Worm (Caenorhabditis elegans): ENCODE measurements around the gene W02F12.4.

W02F12.4 gene

DNA sequence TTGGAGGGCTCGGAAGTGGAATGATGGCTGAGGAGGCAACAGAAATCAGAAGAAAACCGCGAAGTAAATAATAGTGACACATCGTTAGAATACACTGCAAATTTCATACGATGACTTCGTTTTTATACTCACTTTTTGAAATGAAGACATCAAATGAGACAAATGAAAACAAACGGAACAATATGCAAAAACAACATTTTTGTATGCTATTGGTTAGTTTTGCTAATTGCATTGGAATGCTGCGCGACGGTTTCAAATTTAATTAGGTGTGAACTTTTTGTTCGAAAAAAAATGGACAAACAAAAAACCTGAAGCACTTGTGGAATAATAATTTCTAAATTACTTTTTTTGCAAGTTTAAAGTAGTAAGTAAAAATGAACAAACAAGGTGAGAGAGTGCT is 26.3 kb upstream of the W02F12.4 start, which contains the start of gene grl-8:
TSS of gene grl-8 (minus strand) at position 101 of the 400 bp plus-strand sequence.
- TF ChIP-seq lin-13 (tag; optimal IDR thresholded peaks at IDR 0.05) (no peak), ces-1 (GFP tag; optimal IDR thresholded peaks at IDR 0.05) (peak; percentile 19), sem-2 (GFP tag; optimal IDR thresholded peaks at IDR 0.05) (no peak)

DNA sequence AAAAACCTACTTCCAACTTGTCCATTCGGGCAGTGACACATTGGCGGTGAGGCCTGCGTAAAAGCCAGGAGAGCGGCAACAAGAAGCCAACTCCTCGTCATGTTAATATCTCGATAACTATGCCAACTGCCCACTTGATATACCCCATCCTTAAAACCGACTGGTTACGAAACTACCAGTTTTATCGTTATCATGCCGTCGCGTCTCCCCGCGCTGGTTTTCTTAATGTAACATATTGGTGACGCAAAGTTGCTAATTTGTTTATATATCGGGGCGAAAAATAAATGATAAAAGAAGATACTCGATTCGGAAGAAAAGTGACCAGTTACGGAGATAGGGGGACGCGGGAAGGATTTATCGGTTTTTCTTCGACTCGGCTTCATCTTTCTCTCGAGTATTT is 24.9 kb upstream of the W02F12.4 start, which contains the start of gene grl-9:
TSS of gene grl-9 (minus strand) at position 101 of the 400 bp plus-strand sequence.
- no peak for TF ChIP-seq lsy-2 (tag; optimal IDR thresholded peaks at IDR 0.05)

DNA sequence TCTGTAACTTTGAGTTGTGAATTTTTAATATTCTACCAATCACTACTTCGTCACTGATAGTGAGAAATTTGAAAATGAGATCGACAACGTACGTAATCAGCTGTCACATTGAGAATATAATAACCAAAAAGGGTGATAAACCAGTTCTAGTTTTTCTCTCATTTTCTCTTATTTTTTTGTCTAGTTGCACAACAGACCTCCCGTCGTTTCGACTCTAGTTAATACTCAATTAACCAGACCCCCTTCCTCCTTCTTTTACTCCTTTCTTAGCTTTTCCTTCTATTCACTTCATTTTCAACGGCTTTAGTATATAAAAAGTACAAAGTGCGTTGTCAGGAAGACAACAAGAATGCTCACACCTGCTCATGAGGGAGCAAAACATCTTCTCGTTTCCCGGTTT is 20.5 kb upstream of the W02F12.4 start, which contains the start of gene ZC487.1:
TSS of gene ZC487.1 (plus strand) at position 301 of the 400 bp plus-strand sequence.
- TF ChIP-seq nhr-237 (tag; optimal IDR thresholded peaks at IDR 0.05) (no peak), lin-32 (GFP tag; optimal IDR thresholded peaks at IDR 0.05) (no peak), lin-13 (tag; optimal IDR thresholded peaks at IDR 0.05) (no peak), unc-39 (tag; optimal IDR thresholded peaks at IDR 0.05) (no peak), mep-1 (tag; optimal IDR thresholded peaks at IDR 0.05) (no peak), hlh-1 (tag; optimal IDR thresholded peaks at IDR 0.05) (no peak), ces-1 (GFP tag; optimal IDR thresholded peaks at IDR 0.05) (no peak), lsy-2 (tag; optimal IDR thresholded peaks at IDR 0.05) (no peak), flh-1 (GFP tag; optimal IDR thresholded peaks at IDR 0.05) (no peak), unc-62 (GFP tag; optimal IDR thresholded peaks at IDR 0.05) (no peak), elt-3 (tag; optimal IDR thresholded peaks at IDR 0.05) (no peak), pha-4 (tag; optimal IDR thresholded peaks at IDR 0.05) (no peak), ceh-39 (tag; optimal IDR thresholded peaks at IDR 0.05) (no peak), elt-1 (tag; optimal IDR thresholded peaks at IDR 0.05; ENCODE audit: borderline replicate concordance, insufficient read depth) (no peak), ham-2 (GFP tag; optimal IDR thresholded peaks at IDR 0.05) (no peak), nhr-12 (tag; optimal IDR thresholded peaks at IDR 0.05) (no peak)

DNA sequence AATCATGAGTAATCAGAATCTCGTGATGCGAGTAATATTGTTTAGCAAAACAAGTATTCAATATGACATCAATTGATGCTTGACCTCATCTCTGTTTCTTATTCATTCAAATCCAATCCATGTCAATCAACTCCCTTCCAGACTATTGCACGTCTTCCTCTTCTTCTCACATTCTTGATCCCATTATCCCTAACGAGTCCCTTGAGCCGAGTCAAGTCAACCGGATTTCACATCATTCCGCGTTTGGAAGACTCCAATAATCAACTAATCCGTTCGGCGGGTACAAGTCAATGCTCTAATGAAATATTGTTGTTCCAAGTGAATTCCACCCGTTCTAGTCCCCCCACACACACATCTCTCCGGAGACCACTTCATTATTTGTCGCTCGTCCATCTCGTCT is 19.5 kb upstream of the W02F12.4 start:
- TF ChIP-seq snpc-4 (tag; optimal IDR thresholded peaks at IDR 0.05) (no peak), ces-1 (GFP tag; optimal IDR thresholded peaks at IDR 0.05) (peak; percentile 96)

DNA sequence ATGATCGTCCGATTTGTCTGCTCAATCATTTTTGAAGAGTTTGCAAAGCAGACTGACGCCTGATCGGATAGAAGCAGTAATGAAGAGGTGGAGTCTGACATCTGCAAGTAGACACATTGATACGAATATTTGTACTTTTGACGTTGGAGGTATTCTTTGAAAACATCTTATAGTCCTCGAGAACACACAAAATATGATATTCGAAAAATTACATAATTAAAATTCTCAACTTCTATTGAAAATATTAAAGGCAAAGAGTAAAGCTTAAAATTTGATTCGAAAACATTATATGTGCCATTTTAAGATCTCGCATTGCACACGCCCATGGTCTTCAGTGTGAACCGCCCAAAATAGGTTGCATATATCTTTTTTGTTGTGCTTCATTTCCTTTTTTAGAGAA is 15.6 kb upstream of the W02F12.4 start, which contains the start of gene ZC487.2:
TSS of gene ZC487.2 (minus strand) at position 101 of the 400 bp plus-strand sequence.
- TF ChIP-seq unc-39 (tag; optimal IDR thresholded peaks at IDR 0.05): no peak
- TF ChIP-seq bed-3 (GFP tag; optimal IDR thresholded peaks at IDR 0.05): no peak
- no peak for TF ChIP-seq pha-4 (tag; optimal IDR thresholded peaks at IDR 0.05)
- no peak for TF ChIP-seq ceh-39 (tag; optimal IDR thresholded peaks at IDR 0.05)

DNA sequence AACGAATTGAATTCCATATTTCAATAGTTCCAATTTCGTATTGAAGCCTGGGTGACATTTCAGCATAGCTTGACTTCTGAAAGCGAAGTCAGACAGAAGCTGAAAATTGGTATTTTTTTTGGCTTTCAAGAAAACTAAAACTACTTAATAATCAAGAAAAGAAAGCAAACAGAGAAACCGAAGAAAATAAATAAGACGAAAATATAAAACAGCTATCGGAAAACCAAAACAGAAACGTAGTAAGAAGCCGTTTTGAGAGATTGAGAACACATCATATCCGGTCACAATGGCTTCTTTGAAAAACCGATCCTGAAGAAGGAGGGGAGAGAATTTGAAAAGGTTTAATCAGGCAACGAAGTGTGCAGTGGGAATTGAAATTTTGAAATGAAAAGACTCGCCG is 11.5 kb upstream of the W02F12.4 start, which contains the start of gene srg-30:
TSS of gene srg-30 (minus strand) at position 101 of the 400 bp plus-strand sequence.
- TF ChIP-seq ceh-39 (tag; optimal IDR thresholded peaks at IDR 0.05) (no peak), ceh-43 (GFP tag; optimal IDR thresholded peaks at IDR 0.05) (no peak), bed-3 (GFP tag; optimal IDR thresholded peaks at IDR 0.05) (no peak), flh-1 (GFP tag; optimal IDR thresholded peaks at IDR 0.05) (no peak), snpc-4 (tag; optimal IDR thresholded peaks at IDR 0.05) (no peak), ceh-83 (GFP tag; optimal IDR thresholded peaks at IDR 0.05) (no peak), M03D4.4 (tag; optimal IDR thresholded peaks at IDR 0.05) (no peak), mls-2 (tag; optimal IDR thresholded peaks at IDR 0.05) (no peak), elt-1 (tag; optimal IDR thresholded peaks at IDR 0.05; ENCODE audit: borderline replicate concordance, insufficient read depth) (no peak), sptf-1 (tag; optimal IDR thresholded peaks at IDR 0.05) (no peak), nhr-12 (tag; optimal IDR thresholded peaks at IDR 0.05) (no peak), blmp-1 (tag; optimal IDR thresholded peaks at IDR 0.05) (no peak), mab-5 (tag; optimal IDR thresholded peaks at IDR 0.05) (no peak), nhr-2 (tag; optimal IDR thresholded peaks at IDR 0.05) (no peak), nhr-28 (tag; optimal IDR thresholded peaks at IDR 0.05) (no peak), zip-8 (tag; optimal IDR thresholded peaks at IDR 0.05) (no peak), ztf-11 (tag; optimal IDR thresholded peaks at IDR 0.05) (no peak), mep-1 (tag; optimal IDR thresholded peaks at IDR 0.05) (no peak), lsy-2 (tag; optimal IDR thresholded peaks at IDR 0.05) (no peak)
